Fruit fly (Drosophila melanogaster): ENCODE measurements around the gene CG33322.

Gene CG33322

dm6 chr2L:20864764-20865265 is 48.8 kb upstream of the CG33322 start, which contains the start of gene CG9338 (continued):
- peak; percentile 67 for TF ChIP-seq wor (GFP tag; IDR thresholded peaks at IDR 0.05)
- TF ChIP-seq sens (GFP tag) = peak; percentile 96
- no peak; the same call in none of the 2 replicates for TF ChIP-seq Adf1 (GFP tag; IDR thresholded peaks at IDR 0.05)
- TF ChIP-seq emc (GFP tag; optimal IDR thresholded peaks at IDR 0.05) = peak; percentile 27
- peak; percentile 56 to 85 for TF ChIP-seq Hr51 (GFP tag; optimal IDR thresholded peaks at IDR 0.05)
- peak; percentile 94 for TF ChIP-seq CG10543 (GFP tag; optimal IDR thresholded peaks at IDR 0.05)
- peak; percentile 47 for TF ChIP-seq slou (GFP tag; optimal IDR thresholded peaks at IDR 0.05)
- no peak for TF ChIP-seq CG8924 (tag; optimal IDR thresholded peaks at IDR 0.05)
- TF ChIP-seq CG7372 (GFP tag; IDR thresholded peaks at IDR 0.05) = peak; percentile 88
- TF ChIP-seq Ets97D (GFP tag; optimal IDR thresholded peaks at IDR 0.05) = peak; percentile 34
- peak; percentile 88 for TF ChIP-seq ase (GFP tag; IDR thresholded peaks at IDR 0.05)
- TF ChIP-seq CG17359 (tag; optimal IDR thresholded peaks at IDR 0.05) = peak; percentile 95
- peak; percentile 88 for TF ChIP-seq CG5180 (GFP tag; optimal IDR thresholded peaks at IDR 0.05)
- no peak for TF ChIP-seq Lpt (GFP tag; optimal IDR thresholded peaks at IDR 0.05)
- TF ChIP-seq PHDP (tag; optimal IDR thresholded peaks at IDR 0.05) = peak; percentile 83
- peak; percentile 1 for TF ChIP-seq CG31388 (GFP tag; optimal IDR thresholded peaks at IDR 0.05)
- peak; percentile 94 for TF ChIP-seq phol (tag; optimal IDR thresholded peaks at IDR 0.05)
- peak; percentile 74 for TF ChIP-seq slp2 (GFP tag; optimal IDR thresholded peaks at IDR 0.05)
- TF ChIP-seq sd (tag; optimal IDR thresholded peaks at IDR 0.05) = peak; percentile 88
- TF ChIP-seq CG12744 (GFP tag; optimal IDR thresholded peaks at IDR 0.05) = peak; percentile 54
- TF ChIP-seq Trl (optimal IDR thresholded peaks at IDR 0.05) = peak in 1 of 2 experiments; percentile 4
- TF ChIP-seq Trl (GFP tag; optimal IDR thresholded peaks at IDR 0.05) = peak; percentile 91
- peak; percentile 80 for TF ChIP-seq Taf1 (GFP tag; IDR thresholded peaks at IDR 0.05)
- peak in 1 of 2 experiments; percentile 57 for TF ChIP-seq Hr78 (GFP tag; optimal IDR thresholded peaks at IDR 0.05)
- peak; percentile 47; the same call in 1 of the 2 replicates for TF ChIP-seq dan (GFP tag; IDR thresholded peaks at IDR 0.05)
- peak; percentile 92 for TF ChIP-seq CG6813 (GFP tag; optimal IDR thresholded peaks at IDR 0.05)
- TF ChIP-seq CG7271 (tag; optimal IDR thresholded peaks at IDR 0.05) = peak; percentile 51
- TF ChIP-seq lab (GFP tag; optimal IDR thresholded peaks at IDR 0.05) = peak; percentile 96
- TF ChIP-seq CG4707 (GFP tag; optimal IDR thresholded peaks at IDR 0.05) = peak; percentile 11
- no peak; the same call in 1 of the 2 replicates for TF ChIP-seq Oaz (GFP tag; IDR thresholded peaks at IDR 0.05)
- peak; percentile 80 for TF ChIP-seq sisA (GFP tag; IDR thresholded peaks at IDR 0.05)
- TF ChIP-seq CG33557 (GFP tag; optimal IDR thresholded peaks at IDR 0.05) = peak; percentile 33
- TF ChIP-seq CG18599 (GFP tag; optimal IDR thresholded peaks at IDR 0.05) = peak; percentile 96
- TF ChIP-seq MTF-1 (GFP tag; optimal IDR thresholded peaks at IDR 0.05; ENCODE audit: borderline replicate concordance) = peak; percentile 36
- peak; percentile 75 to 84 for TF ChIP-seq Pdp1 (GFP tag; optimal IDR thresholded peaks at IDR 0.05)
- no peak for TF ChIP-seq CG3065 (GFP tag; optimal IDR thresholded peaks at IDR 0.05)
- no peak for TF ChIP-seq otp (GFP tag; IDR thresholded peaks at IDR 0.05)
- no peak for TF ChIP-seq tna (GFP tag; IDR thresholded peaks at IDR 0.05; ENCODE audit: partially characterized antibody)
- TF ChIP-seq CG6175 (GFP tag; IDR thresholded peaks at IDR 0.05) = peak; percentile 80
- peak; percentile 77 for TF ChIP-seq rib (GFP tag; IDR thresholded peaks at IDR 0.05)
- peak; percentile 91 for TF ChIP-seq B-H1 (GFP tag; IDR thresholded peaks at IDR 0.05)
- peak; percentile 87 for TF ChIP-seq CG31365 (tag; optimal IDR thresholded peaks at IDR 0.05)
- no peak for TF ChIP-seq hb (GFP tag; IDR thresholded peaks at IDR 0.05; ENCODE audit: partially characterized antibody)
- peak; percentile 34; the same call in 1 of the 2 replicates for TF ChIP-seq dati (GFP tag; IDR thresholded peaks at IDR 0.05)
- peak; percentile 77 for TF ChIP-seq Dbx (GFP tag; IDR thresholded peaks at IDR 0.05)
- TF ChIP-seq CG6254 (GFP tag; optimal IDR thresholded peaks at IDR 0.05) = peak; percentile 85
- TF ChIP-seq knrl (GFP tag; IDR thresholded peaks at IDR 0.05; ENCODE audit: partially characterized antibody) = no peak
- TF ChIP-seq Gsc (GFP tag; IDR thresholded peaks at IDR 0.05) = no peak
- peak; percentile 42 for TF ChIP-seq trh (GFP tag; optimal IDR thresholded peaks at IDR 0.05)
- peak; percentile 74 for TF ChIP-seq CG9727 (GFP tag; optimal IDR thresholded peaks at IDR 0.05)

Data from whole organism, embryonic.